Fruit fly (Drosophila melanogaster): ENCODE data around the gene CG13678.
A peak's percentile ranks its signal among the peaks of the same experiment; 100 is the strongest.

The CG13678 gene

DNA sequence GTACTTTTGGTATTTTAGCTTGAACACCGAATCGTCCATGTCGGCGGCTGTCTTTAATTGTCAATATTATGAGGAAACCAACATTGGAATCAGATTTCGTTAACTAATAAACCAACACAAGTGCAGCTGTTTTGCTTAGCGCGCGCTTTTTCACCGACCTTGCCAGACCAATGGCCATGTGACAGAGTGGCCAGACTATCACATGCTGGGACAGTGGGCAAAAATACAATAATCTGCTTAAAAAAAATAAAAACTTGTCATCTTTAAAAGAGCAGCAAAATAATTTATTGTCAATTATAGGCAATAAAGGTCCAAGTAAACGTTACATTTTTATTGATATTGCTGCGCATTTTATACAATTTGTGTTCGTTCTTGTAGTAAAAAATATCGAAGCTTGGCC, 46.1 kb upstream of the CG13678 start, which contains the start of gene RecQ4 (continued):
- TF ChIP-seq CG30403 (GFP tag; optimal IDR thresholded peaks at IDR 0.05): peak; percentile 26
- no peak for TF ChIP-seq br (optimal IDR thresholded peaks at IDR 0.05)
- no peak for TF ChIP-seq danr (GFP tag; IDR thresholded peaks at IDR 0.05)
- TF ChIP-seq CG14014 (GFP tag; IDR thresholded peaks at IDR 0.05): 0 out of 2 replicates have a peak, but pooled peaks have one; percentile 19
- TF ChIP-seq Dp (GFP tag; optimal IDR thresholded peaks at IDR 0.05): peak; percentile 97
- peak; percentile 37; the same call in 1 of the 3 replicates for TF ChIP-seq CG6791 (GFP tag; IDR thresholded peaks at IDR 0.05; ENCODE audit: partially characterized antibody)
- TF ChIP-seq CG32772 (GFP tag; IDR thresholded peaks at IDR 0.05): no peak
- TF ChIP-seq bigmax (GFP tag; optimal IDR thresholded peaks at IDR 0.05): peak; percentile 54
- no peak for TF ChIP-seq CG9817 (tag; optimal IDR thresholded peaks at IDR 0.05)
- no peak for TF ChIP-seq CG15601 (tag; optimal IDR thresholded peaks at IDR 0.05)
- no peak for TF ChIP-seq CTCF (GFP tag; optimal IDR thresholded peaks at IDR 0.05)
- peak; percentile 32 for TF ChIP-seq CG14710 (tag; optimal IDR thresholded peaks at IDR 0.05)
- peak; percentile 87 for TF ChIP-seq CG3847 (GFP tag; IDR thresholded peaks at IDR 0.05)
- TF ChIP-seq croc (GFP tag; conservative IDR thresholded peaks at IDR 0.05): no peak
- no peak for TF ChIP-seq CG16815 (GFP tag; optimal IDR thresholded peaks at IDR 0.05)
- no peak for TF ChIP-seq Fer3 (tag; optimal IDR thresholded peaks at IDR 0.05)
- TF ChIP-seq CG1792 (GFP tag; optimal IDR thresholded peaks at IDR 0.05): no peak
- TF ChIP-seq CG7357 (GFP tag; IDR thresholded peaks at IDR 0.05): no peak
- TF ChIP-seq CG12659 (GFP tag; optimal IDR thresholded peaks at IDR 0.05): no peak
- peak; percentile 4 for TF ChIP-seq MESR4 (GFP tag; optimal IDR thresholded peaks at IDR 0.05)
- TF ChIP-seq Oaz (GFP tag; IDR thresholded peaks at IDR 0.05): no peak
- TF ChIP-seq H2.0 (GFP tag; IDR thresholded peaks at IDR 0.05): no peak
- peak; percentile 77 for TF ChIP-seq stwl (tag; optimal IDR thresholded peaks at IDR 0.05)
- TF ChIP-seq trem (tag; optimal IDR thresholded peaks at IDR 0.05): peak; percentile 36
- no peak for TF ChIP-seq CG4328 (GFP tag; optimal IDR thresholded peaks at IDR 0.05)
- TF ChIP-seq YL-1 (GFP tag; optimal IDR thresholded peaks at IDR 0.05): peak; percentile 40
- peak; percentile 8 for TF ChIP-seq CG4617 (GFP tag; optimal IDR thresholded peaks at IDR 0.05; ENCODE audit: borderline replicate concordance)
- peak; percentile 10 for TF ChIP-seq zfh2 (GFP tag; optimal IDR thresholded peaks at IDR 0.05)
- TF ChIP-seq CG6689 (GFP tag; IDR thresholded peaks at IDR 0.05): no peak
- TF ChIP-seq Nf-YA (GFP tag; IDR thresholded peaks at IDR 0.05): no peak
- TF ChIP-seq ftz-f1 (GFP tag; optimal IDR thresholded peaks at IDR 0.05): peak; percentile 9
- no peak for TF ChIP-seq TFAM (GFP tag; optimal IDR thresholded peaks at IDR 0.05)
- TF ChIP-seq unc-4 (GFP tag; IDR thresholded peaks at IDR 0.05; ENCODE audit: partially characterized antibody): 0 out of 2 replicates have a peak, but pooled peaks have one; percentile 29
- TF ChIP-seq chinmo (GFP tag; IDR thresholded peaks at IDR 0.05; ENCODE audit: partially characterized antibody): 0 out of 4 replicates have a peak, but pooled peaks have one; percentile 37
- peak; percentile 39; the same call in 1 of the 2 replicates for TF ChIP-seq Bgb (GFP tag; IDR thresholded peaks at IDR 0.05; ENCODE audit: partially characterized antibody)
- no peak for TF ChIP-seq bowl (GFP tag; IDR thresholded peaks at IDR 0.05)
- TF ChIP-seq wdn (GFP tag; IDR thresholded peaks at IDR 0.05): no peak
- peak; percentile 31 for TF ChIP-seq CG10267 (tag; optimal IDR thresholded peaks at IDR 0.05)
- no peak for TF ChIP-seq CG11695 (GFP tag; IDR thresholded peaks at IDR 0.05)
- TF ChIP-seq Doc3 (GFP tag; IDR thresholded peaks at IDR 0.05; ENCODE audit: partially characterized antibody): 0 out of 3 replicates have a peak, but pooled peaks have one; percentile 26
- peak; percentile 47 for TF ChIP-seq cg (GFP tag; optimal IDR thresholded peaks at IDR 0.05)
- no peak for TF ChIP-seq CG10209 (GFP tag; optimal IDR thresholded peaks at IDR 0.05)
- TF ChIP-seq CG2116 (GFP tag; optimal IDR thresholded peaks at IDR 0.05): peak; percentile 40
- peak; percentile 19; the same call in 1 of the 2 replicates for TF ChIP-seq vvl (GFP tag; IDR thresholded peaks at IDR 0.05)
- TF ChIP-seq sc (optimal IDR thresholded peaks at IDR 0.05): no peak
- TF ChIP-seq sc (GFP tag; optimal IDR thresholded peaks at IDR 0.05): no peak
- no peak for TF ChIP-seq Dbx (GFP tag; IDR thresholded peaks at IDR 0.05)
- peak; percentile 42 for TF ChIP-seq nmo (GFP tag; optimal IDR thresholded peaks at IDR 0.05)
- no peak for TF ChIP-seq org-1 (GFP tag; optimal IDR thresholded peaks at IDR 0.05)
- TF ChIP-seq CG18619 (GFP tag; optimal IDR thresholded peaks at IDR 0.05): no peak
- no peak for TF ChIP-seq CG12155 (GFP tag; optimal IDR thresholded peaks at IDR 0.05)

Data from whole organism, embryonic.